Fruit fly (Drosophila melanogaster) S2 (cell line): Measurements from ENCODE around the gene Faa.

Source experiments
- CG8478 ChIP-seq: fragments of >200 bp; optimal IDR thresholded peaks from 2 replicates; lab custom pipeline; 2018
- CTCF ChIP-seq, 2 experiments: fragments of >200 bp; optimal IDR thresholded peaks; 2 replicates each; lab custom pipeline; 2018

Faa gene

DNA sequence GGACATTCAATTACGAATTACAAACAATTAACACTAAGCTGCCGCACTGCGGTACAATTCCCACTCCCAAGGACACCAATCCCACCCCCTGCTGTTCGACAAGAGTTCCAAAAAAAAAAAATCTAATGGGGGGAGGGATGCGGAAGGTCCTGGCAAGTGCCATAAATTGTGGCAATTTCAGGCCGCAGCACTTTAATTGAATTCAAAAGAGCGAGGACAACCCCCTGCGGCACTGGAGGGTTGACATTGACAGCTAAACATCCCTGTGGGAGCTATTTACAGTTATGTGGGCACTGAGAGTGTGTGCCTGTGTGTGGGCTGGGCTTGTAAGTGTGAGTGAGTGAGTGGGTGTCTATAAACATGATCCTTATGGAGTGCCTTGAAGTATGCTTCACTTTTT lies 3.2 kb upstream of the Faa start:
- TF ChIP-seq CTCF (optimal IDR thresholded peaks at IDR 0.05; lab: Kevin White, UChicago) = no peak
- no peak for TF ChIP-seq CG8478 (lab: Kevin White, UChicago)

DNA sequence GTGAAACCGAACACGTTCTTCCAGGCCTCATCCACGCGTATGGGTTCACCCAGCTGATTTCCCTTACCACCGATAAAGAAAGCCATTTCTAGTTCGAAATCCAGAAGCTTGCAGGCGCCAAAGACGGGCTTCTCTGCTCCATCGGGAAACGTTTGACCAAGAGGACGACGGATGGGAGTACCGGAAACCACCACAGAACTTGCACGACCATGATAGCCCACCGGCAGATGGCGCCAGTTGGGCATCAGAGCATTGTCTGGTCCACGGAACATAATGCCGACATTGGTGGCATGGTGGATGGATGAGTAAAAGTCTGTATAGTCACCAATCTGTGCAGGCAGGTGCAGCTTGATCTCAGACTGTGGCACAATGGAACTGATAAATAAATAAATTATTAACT lies 1.0 kb downstream of the Faa start:
- TF ChIP-seq CG8478 (lab: Kevin White, UChicago) = no peak
- peak; percentile 74 to 76 for TF ChIP-seq CTCF (optimal IDR thresholded peaks at IDR 0.05; lab: Kevin White, UChicago)

DNA sequence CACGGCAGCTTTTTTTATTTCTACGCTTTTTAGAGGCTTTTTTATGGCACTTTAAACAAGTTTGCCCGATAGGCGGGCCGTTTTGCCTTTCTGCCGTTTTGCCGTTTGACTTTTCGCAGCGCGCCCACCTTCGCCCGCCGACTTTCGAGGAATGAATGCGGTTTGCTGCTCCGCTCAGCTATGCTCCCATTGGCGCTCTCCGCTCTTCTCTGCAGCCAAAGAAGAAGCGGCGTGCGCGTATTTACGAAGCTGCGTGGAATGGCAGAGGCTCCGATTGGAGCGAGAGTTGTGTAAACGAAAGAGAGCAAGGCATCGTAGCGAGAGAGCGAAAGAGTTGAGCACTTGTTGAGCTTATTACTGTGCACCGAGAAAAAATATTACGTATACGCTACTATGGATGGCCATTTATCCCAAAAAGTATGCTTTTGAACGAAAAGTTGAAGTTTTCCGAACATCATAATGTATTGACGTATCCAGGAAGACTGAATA lies 2.1 kb downstream of the Faa start, which contains the start of gene wit:
wit (minus strand) TSS at position 157 of the 489 bp plus-strand sequence.
- TF ChIP-seq CG8478 (lab: Kevin White, UChicago) = no peak
- no peak for TF ChIP-seq CTCF (optimal IDR thresholded peaks at IDR 0.05; lab: Kevin White, UChicago)

DNA sequence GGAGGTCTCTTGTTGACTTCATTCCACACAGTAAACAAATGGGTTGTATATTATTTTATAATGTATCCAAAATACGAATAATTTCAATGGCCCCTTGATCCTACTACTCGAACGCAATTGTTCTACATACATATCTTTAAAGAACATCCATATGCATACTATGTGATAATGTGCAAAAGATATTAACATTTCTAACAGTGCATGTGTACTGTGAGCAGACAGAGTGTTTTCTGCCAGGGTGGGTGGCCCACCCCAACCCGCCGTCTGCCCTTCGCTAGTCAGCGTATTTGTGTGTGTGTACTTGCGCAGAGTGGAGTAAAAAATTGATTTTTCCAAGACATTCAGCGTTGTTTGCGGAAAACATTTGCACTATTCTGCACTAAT lies 2.8 kb downstream of the Faa start:
- TF ChIP-seq CTCF (optimal IDR thresholded peaks at IDR 0.05; lab: Kevin White, UChicago) (no peak), CG8478 (lab: Kevin White, UChicago) (no peak)

DNA sequence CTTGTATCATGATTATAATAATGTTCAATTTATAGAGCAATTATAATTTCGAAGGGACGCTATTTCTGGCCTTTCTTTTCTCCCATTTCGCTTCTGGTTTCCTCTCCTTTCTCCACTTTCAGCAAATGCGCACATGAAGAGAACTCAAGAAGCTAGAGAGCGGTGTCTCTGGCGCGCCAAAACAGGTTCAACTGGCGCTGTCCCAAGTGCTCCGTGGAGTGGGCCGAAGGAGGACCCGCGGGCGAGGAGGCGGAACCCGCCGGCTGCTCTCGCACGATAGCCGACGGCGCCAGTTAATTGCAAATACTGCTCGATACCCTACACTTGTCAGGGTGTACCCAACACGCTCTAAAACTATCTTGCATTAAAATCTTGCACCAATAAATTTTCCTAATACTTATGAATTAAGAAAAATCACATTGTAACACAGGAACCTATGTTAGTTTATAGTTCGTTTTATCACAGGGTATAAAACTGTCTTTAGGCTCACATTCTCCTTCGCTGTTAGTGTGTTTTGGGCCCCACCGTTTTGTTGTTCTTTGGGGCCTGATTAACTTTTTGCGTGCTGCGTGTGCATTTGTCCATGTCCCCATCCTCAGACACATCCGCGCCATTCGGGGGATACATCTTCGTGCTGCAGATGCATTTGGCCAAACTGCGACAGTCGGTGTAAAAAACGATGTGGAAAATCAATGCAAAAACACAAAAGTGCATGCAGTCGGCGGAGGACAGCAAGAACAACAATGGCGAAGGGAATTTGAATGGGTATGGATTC lies 3.3 kb downstream of the Faa start:
- no peak for TF ChIP-seq CG8478 (lab: Kevin White, UChicago)
- no peak for TF ChIP-seq CTCF (optimal IDR thresholded peaks at IDR 0.05; lab: Kevin White, UChicago)

DNA sequence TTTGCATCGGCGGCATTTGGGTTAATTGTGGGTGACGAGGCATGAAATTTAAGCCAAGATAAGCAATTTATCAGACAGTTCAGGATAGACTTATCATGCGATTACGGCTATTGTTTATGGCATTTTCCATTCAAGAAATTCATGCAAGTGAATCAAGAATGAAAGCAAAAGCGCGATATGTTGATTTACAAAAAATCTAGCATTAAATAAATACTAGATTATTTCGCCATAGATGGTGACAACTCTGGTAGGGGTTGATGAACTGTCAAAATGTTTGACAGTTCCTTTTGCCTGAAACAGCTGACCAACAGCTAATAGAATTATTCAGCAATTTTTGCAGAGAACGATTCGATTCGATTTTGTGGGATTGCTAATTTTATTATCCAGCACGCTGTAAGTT lies 4.7 kb downstream of the Faa start, which contains the start of gene CG32259:
CG32259 (plus strand) TSS at position 301 of the 400 bp plus-strand sequence.
- TF ChIP-seq CTCF (optimal IDR thresholded peaks at IDR 0.05; lab: Kevin White, UChicago) = no peak
- TF ChIP-seq CG8478 (lab: Kevin White, UChicago) = no peak

DNA sequence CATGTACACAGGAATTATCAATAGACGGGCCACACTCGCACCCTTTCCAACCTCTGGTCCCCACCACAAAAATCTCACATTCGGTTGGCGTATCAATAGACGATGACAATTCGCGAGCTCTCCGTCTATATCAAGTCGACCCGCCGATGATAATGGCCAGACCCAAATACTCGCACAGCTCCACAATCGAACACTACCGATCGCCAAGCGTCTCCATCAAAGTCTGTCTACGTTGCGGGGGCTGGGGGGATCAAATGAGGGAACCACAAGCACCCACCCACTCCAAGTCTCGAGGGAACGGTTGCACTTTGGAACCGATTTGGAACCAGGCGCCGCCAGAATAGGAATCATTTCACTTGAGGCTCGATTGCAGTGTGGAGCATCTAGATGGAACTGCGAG lies 5.4 kb downstream of the Faa start:
- TF ChIP-seq CTCF (optimal IDR thresholded peaks at IDR 0.05; lab: Kevin White, UChicago) (no peak), CG8478 (lab: Kevin White, UChicago) (no peak)

DNA sequence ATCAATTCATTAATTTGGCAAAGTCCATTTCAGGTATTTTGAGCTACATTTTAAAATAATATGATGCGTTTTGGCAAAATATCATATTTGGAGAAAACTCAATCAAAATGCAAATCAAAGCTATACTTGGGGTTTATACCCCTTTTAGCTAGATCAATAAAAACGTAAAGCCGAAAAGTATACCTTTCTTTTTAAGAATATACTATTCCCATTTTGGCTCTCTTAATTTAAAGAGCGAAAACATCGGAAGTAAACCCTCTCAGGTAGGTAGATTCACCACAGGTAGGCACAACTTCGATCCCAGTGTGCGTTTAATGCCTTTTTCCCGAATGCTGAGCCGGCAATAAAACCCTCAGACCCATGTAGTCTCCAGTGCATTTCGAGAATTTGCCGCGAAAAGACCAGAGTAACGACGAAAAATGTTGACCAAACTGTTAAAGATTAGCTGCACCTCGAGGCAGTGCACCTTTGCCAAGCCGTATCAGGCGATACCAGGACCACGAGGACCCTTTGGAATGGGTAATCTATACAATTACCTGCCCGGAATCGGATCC lies 11.8 kb downstream of the Faa start, which contains the start of gene dib:
dib (plus strand) TSS at position 372 of the 554 bp plus-strand sequence.
- TF ChIP-seq CG8478 (lab: Kevin White, UChicago) (no peak), CTCF (optimal IDR thresholded peaks at IDR 0.05; lab: Kevin White, UChicago) (no peak)

DNA sequence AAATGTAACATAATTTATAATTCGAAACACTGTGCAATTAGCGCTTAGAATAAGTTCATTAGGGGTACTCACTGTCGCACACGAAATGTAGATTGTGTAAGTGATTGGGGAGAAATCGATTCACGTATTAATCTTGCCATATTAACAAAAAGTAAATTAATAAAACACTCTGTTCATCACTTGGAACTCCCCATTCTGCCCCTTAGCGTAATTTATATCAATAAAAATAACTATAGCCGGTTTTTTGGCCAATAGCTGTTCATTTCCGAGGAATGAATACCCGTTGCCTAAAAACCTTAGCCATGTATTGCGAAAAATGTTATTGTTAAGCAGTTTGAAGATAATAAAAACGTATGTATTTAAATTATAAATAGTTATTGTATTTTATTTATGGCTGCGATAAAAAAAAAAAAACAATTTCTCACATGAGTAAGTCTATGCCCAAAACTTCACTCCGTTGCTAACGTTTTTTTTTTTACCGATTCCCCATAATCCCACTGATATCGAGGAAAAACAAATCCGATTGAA lies 14.4 kb downstream of the Faa start, which contains the start of gene Ugt305A1:
Ugt305A1 (plus strand) TSS at position 478 of the 528 bp plus-strand sequence.
- TF ChIP-seq CG8478 (lab: Kevin White, UChicago) = no peak
- TF ChIP-seq CTCF (optimal IDR thresholded peaks at IDR 0.05; lab: Kevin White, UChicago) = no peak

DNA sequence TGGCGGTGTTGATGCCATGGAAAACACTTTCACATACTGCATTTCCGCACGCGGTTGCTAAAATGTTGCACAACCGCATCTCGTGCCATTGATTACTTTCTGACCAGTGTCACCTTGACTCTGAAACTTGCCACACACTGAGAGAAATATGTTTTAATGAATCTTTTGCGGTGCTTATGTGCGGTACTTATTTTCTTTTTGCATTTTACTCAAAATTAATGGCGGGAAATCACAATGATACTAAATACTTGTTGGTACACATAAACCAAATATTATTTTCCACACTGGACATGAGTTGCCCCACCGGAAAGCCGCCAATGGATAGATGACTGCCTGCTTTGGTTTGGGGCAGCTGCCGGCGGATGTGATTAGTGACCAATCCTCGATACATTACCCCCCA lies 16.9 kb downstream of the Faa start:
- TF ChIP-seq CG8478 (lab: Kevin White, UChicago) = no peak
- TF ChIP-seq CTCF (optimal IDR thresholded peaks at IDR 0.05; lab: Kevin White, UChicago) = no peak

DNA sequence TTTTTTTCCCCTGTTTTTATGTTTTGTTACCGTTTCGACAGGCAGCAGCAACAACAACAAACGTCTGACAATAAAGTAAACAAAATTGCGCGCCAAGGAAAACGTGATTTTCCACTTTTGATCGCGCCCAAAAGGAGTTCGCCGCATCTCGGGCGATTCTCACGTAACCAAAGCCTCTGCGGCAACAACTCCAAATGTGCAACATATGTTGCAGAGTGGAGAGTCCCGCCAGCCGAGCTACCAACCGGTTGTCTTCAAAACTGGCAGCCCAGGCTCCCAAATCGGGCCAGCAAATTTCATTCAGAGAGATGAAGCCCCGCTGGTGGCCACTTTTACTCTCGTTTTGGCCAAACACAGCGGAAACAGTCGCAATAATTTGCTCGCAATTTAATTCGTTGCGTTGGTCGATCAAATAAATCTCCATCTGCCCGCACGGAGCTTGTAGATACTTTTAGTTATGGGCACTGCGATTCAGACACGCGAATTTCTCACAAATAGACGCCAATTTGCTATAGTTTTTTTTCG lies 18.3 kb downstream of the Faa start:
- TF ChIP-seq CTCF (optimal IDR thresholded peaks at IDR 0.05; lab: Kevin White, UChicago) = no peak
- TF ChIP-seq CG8478 (lab: Kevin White, UChicago) = no peak

DNA sequence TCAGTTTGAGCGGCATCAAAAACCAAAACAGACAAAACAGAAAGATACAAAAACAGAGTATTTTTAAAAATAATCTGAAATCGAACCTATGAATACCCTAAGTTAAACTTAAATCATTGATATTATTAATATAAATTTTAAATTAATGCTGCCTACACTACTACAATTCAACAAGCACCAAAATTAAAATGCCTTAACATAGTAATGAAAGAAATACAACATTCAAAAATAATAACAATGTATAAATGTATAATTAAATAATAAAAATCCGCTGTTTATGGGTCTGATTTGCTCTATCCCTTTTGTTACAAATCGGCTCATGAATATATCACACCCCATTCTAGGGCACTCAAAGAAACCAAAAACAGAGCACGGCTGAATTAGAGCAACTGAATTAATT lies 24.7 kb downstream of the Faa start:
- TF ChIP-seq CG8478 (lab: Kevin White, UChicago) (no peak), CTCF (optimal IDR thresholded peaks at IDR 0.05; lab: Kevin White, UChicago) (no peak)

DNA sequence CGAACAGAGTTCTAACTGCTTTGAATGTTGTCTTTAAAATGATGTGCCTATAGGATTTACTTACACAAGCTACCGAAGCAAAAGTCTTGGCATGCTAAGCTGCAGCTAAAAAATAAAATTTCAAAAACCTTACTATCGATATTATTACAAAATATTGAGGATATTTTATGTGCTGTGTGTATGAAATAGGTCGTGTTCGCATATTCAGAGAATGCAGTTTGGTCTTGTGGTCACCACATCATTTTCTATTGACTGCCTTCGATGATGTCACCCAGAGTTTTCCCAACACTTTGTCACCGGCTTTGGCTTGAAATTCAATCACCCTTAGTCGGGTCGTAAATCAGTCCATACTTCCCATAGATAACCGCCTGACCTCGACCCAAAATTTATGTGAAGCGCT lies 26.1 kb downstream of the Faa start, which contains the start of gene Dpy-30L2:
Dpy-30L2 (minus strand) TSS at position 101 of the 400 bp plus-strand sequence.
- no peak for TF ChIP-seq CTCF (optimal IDR thresholded peaks at IDR 0.05; lab: Kevin White, UChicago)
- TF ChIP-seq CG8478 (lab: Kevin White, UChicago) = no peak

DNA sequence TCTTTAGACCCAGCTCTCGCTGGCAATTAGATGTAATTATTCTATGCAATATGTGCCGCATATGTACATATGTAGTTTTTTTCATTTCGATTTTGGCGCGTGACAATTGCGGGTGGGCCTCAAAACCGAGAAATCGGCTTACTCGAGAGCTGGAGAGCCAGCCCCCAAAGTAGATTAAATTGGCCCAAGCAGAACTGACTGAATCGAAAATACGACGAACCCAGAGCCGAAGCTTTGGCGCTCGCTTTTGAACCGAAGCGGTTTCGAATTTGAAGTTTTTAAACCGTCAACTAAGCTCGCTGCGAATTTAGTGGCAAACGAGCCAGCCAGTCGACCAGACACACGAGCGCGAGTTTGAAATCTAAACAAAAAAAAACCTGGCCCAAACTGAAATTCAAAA lies 27.5 kb downstream of the Faa start, which contains the start of gene CG1136:
CG1136 (plus strand) TSS at position 308 of the 400 bp plus-strand sequence.
- TF ChIP-seq CG8478 (lab: Kevin White, UChicago) (no peak), CTCF (optimal IDR thresholded peaks at IDR 0.05; lab: Kevin White, UChicago) (no peak)

DNA sequence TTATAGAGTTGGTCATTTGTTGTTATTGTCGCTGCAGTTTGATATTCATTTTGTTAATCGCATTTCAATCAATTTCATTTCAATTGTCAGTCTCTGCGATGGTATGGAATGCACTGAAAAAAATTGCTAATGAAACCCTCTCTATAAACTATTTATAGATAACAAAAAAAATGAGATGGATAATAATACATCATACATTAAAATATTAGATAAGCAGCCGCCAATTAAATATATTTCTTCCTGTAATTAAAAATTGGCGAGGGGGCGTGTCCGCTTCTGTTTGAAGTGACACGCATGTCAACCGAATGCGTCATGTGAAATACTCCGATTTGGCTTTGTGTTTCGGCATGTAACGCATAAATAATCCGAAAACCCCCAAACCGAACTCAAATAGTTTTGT lies 29.3 kb downstream of the Faa start:
- TF ChIP-seq CG8478 (lab: Kevin White, UChicago) = no peak
- no peak for TF ChIP-seq CTCF (optimal IDR thresholded peaks at IDR 0.05; lab: Kevin White, UChicago)
